Worm (Caenorhabditis elegans) whole organism, L4 larva: Measurements from ENCODE around the gene R12C12.6.

Experiments
- F26F4.8 ChIP-seq: fragments of 200-800 bp; sonication (Bioruptor generic); conservative IDR thresholded peaks from 2 replicates; pipeline ENCODE4 v1.3.6; 2022; ENCODE audit warnings: missing genetic modification characterization, missing compliant biosample characterization
- Y5F2A.4 ChIP-seq: fragments of 200-800 bp; sonication (Bioruptor generic); optimal IDR thresholded peaks from 2 replicates; lab custom pipeline; 2018; ENCODE audit warnings: mild to moderate bottlenecking, missing genetic modification characterization, missing compliant biosample characterization
- aha-1 ChIP-seq: fragments of 150-350 bp; peaks from one replicate; lab custom pipeline; 2014; ENCODE audit warnings: missing biosample characterization, missing genetic modification characterization
- daf-16 ChIP-seq, 3 experiments: sonication (generic microtip); optimal IDR thresholded peaks; 2 replicates each; lab custom pipeline; 2016 to 2017; ENCODE audit warnings: missing genetic modification characterization in 3 of 3, missing genetic modification reagents in 3 of 3, mild to moderate bottlenecking in 2 of 3, missing compliant biosample characterization in 2 of 3, missing biosample characterization in 1 of 3, moderate library complexity in 1 of 3
- daf-19 ChIP-seq: fragments of 200-800 bp; sonication (Bioruptor generic); conservative IDR thresholded peaks from 2 replicates; pipeline ENCODE4 v1.3.6; 2022; ENCODE audit warnings: missing genetic modification characterization, missing compliant biosample characterization
- dmd-6 ChIP-seq: fragments of 200-800 bp; sonication (Bioruptor generic); IDR thresholded peaks from 2 replicates; pipeline ENCODE4 v1.3.6; 2022; ENCODE audit warnings: missing genetic modification reagents, missing genetic modification characterization, missing compliant biosample characterization
- duxl-1 ChIP-seq: sonication (generic microtip); optimal IDR thresholded peaks from 2 replicates; lab custom pipeline; 2016; ENCODE audit warnings: mild to moderate bottlenecking, missing genetic modification characterization, moderate library complexity, missing compliant biosample characterization; ENCODE audit not compliant: poor library complexity
- dve-1 ChIP-seq: sonication (generic microtip); optimal IDR thresholded peaks from 2 replicates; lab custom pipeline; 2017; ENCODE audit warnings: antibody characterized with exemption, mild to moderate bottlenecking, missing genetic modification characterization, missing compliant biosample characterization; ENCODE audit not compliant: insufficient read depth
- hlh-11 ChIP-seq: fragments of 200-800 bp; sonication (Bioruptor generic); optimal IDR thresholded peaks from 2 replicates; lab custom pipeline; 2018; ENCODE audit warnings: mild to moderate bottlenecking, missing genetic modification characterization, missing compliant biosample characterization
- hlh-30 ChIP-seq: sonication (generic microtip); optimal IDR thresholded peaks from 2 replicates; lab custom pipeline; 2017; ENCODE audit warnings: antibody characterized with exemption, mild to moderate bottlenecking, missing genetic modification characterization, missing compliant biosample characterization; ENCODE audit not compliant: insufficient read depth
- hmg-1.1 ChIP-seq: fragments of 200-800 bp; sonication (Bioruptor generic); IDR thresholded peaks from 2 replicates; pipeline ENCODE4 v1.3.6; 2022; ENCODE audit warnings: missing genetic modification reagents, missing genetic modification characterization, missing compliant biosample characterization
- lim-7 ChIP-seq: fragments of 200-800 bp; sonication (Bioruptor generic); IDR thresholded peaks from 2 replicates; pipeline ENCODE4 v1.3.6; 2022; ENCODE audit warnings: missing genetic modification characterization, missing compliant biosample characterization
- lin-1 ChIP-seq: fragments of 200-800 bp; sonication (Bioruptor generic); IDR thresholded peaks from 2 replicates; pipeline ENCODE4 v1.3.6; 2022; ENCODE audit warnings: missing genetic modification reagents, missing genetic modification characterization, missing compliant biosample characterization
- lin-29 ChIP-seq: fragments of 200-800 bp; sonication (Bioruptor generic); IDR thresholded peaks from 2 replicates; pipeline ENCODE4 v1.3.6; 2022; ENCODE audit warnings: missing genetic modification reagents, missing genetic modification characterization, missing compliant biosample characterization
- lir-3 ChIP-seq: sonication (generic microtip); optimal IDR thresholded peaks from 2 replicates; lab custom pipeline; 2016; ENCODE audit warnings: mild to moderate bottlenecking, missing genetic modification characterization, missing compliant biosample characterization
- lsy-2 ChIP-seq, 2 experiments: fragments of 150-350 bp in 1 of 2; sonication (generic microtip) in 1 of 2; optimal IDR thresholded peaks; 2 replicates each; lab custom pipeline; 2014 to 2017; ENCODE audit warnings: missing biosample characterization in 2 of 2, missing genetic modification characterization in 2 of 2
- mep-1 ChIP-seq: fragments of 150-350 bp; sonication (generic microtip); optimal IDR thresholded peaks from 3 replicates; lab custom pipeline; 2014; ENCODE audit warnings: missing biosample characterization, missing genetic modification characterization
- mes-2 ChIP-seq: sonication (generic microtip); optimal IDR thresholded peaks from 2 replicates; lab custom pipeline; 2016; ENCODE audit warnings: missing genotype, mild to moderate bottlenecking, missing genetic modification characterization, missing compliant biosample characterization; ENCODE audit not compliant: poor library complexity, severe bottlenecking
- nhr-10 ChIP-seq: fragments of 150-350 bp; optimal IDR thresholded peaks from 2 replicates; lab custom pipeline; 2014; ENCODE audit warnings: missing biosample characterization, missing genetic modification characterization
- nhr-111 ChIP-seq: fragments of 200-800 bp; sonication (Bioruptor generic); optimal IDR thresholded peaks from 2 replicates; lab custom pipeline; 2018; ENCODE audit warnings: mild to moderate bottlenecking, missing genetic modification characterization, missing compliant biosample characterization
- nhr-28 ChIP-seq: fragments of 150-350 bp; optimal IDR thresholded peaks from 2 replicates; lab custom pipeline; 2014; ENCODE audit warnings: missing biosample characterization, missing genetic modification characterization
- nhr-42 ChIP-seq: fragments of 200-800 bp; sonication (Bioruptor generic); IDR thresholded peaks from 2 replicates; pipeline ENCODE4 v1.3.6; 2022; ENCODE audit warnings: missing genetic modification characterization, missing compliant biosample characterization
- nhr-48 ChIP-seq: sonication (generic microtip); optimal IDR thresholded peaks from 2 replicates; lab custom pipeline; 2016; ENCODE audit warnings: mild to moderate bottlenecking, missing genetic modification characterization, missing compliant biosample characterization
- nhr-6 ChIP-seq: fragments of 150-350 bp; optimal IDR thresholded peaks from 2 replicates; lab custom pipeline; 2014; ENCODE audit warnings: missing biosample characterization, missing genetic modification characterization
- nhr-77 ChIP-seq: fragments of 150-350 bp; optimal IDR thresholded peaks from 2 replicates; lab custom pipeline; 2014; ENCODE audit warnings: missing biosample characterization, missing genetic modification characterization
- php-3 ChIP-seq: fragments of 200-800 bp; sonication (Bioruptor generic); IDR thresholded peaks from 2 replicates; pipeline ENCODE4 v1.3.6; 2022; ENCODE audit warnings: missing genetic modification reagents, missing genetic modification characterization, missing compliant biosample characterization
- pqm-1 ChIP-seq: sonication (generic microtip); optimal IDR thresholded peaks from 2 replicates; lab custom pipeline; 2017; ENCODE audit warnings: missing biosample characterization, missing genetic modification characterization
- sdz-12 ChIP-seq: fragments of 200-800 bp; sonication (Bioruptor generic); optimal IDR thresholded peaks from 2 replicates; lab custom pipeline; 2018; ENCODE audit warnings: mild to moderate bottlenecking, missing genetic modification characterization, missing compliant biosample characterization
- skn-1 ChIP-seq: fragments of 150-350 bp; optimal IDR thresholded peaks from 2 replicates; lab custom pipeline; 2014; ENCODE audit warnings: missing biosample characterization, missing genetic modification characterization
- tra-1 ChIP-seq: fragments of 200-800 bp; sonication (Bioruptor generic); IDR thresholded peaks from 2 replicates; pipeline ENCODE4 v1.3.6; 2022; ENCODE audit warnings: missing genetic modification reagents, missing genetic modification characterization, missing compliant biosample characterization
- unc-62 ChIP-seq, 3 experiments: fragments of 150-350 bp in 1 of 3; sonication (generic microtip); optimal IDR thresholded peaks in 2 of 3; peaks in 1 of 3; 1 replicate in 1 of 3; 2 replicates in 2 of 3; lab custom pipeline; 2014 to 2017; ENCODE audit warnings: missing biosample characterization in 3 of 3, missing genetic modification characterization in 3 of 3, missing genetic modification reagents in 3 of 3, missing genotype in 1 of 3
- zip-2 ChIP-seq: fragments of 150-350 bp; optimal IDR thresholded peaks from 2 replicates; lab custom pipeline; 2014; ENCODE audit warnings: missing biosample characterization, missing genetic modification characterization

Gene R12C12.6

ce11 chrII:6050120-6050519, 2.5 kb upstream of the R12C12.6 start, which contains the start of gene gldc-1:
Gene gldc-1, plus strand, starts transcription at chrII:6050420.
- TF ChIP-seq nhr-48 (tag; lab: Kevin White, UChicago) (peak; percentile 2), nhr-6 (tag; lab: Kevin White, UChicago) (no peak), daf-16 (GFP tag; optimal IDR thresholded peaks at IDR 0.05; lab: Kevin White, UChicago) (no peak), daf-16 (tag; optimal IDR thresholded peaks at IDR 0.05; lab: Kevin White, UChicago) (peak; percentile 29), lir-3 (tag; lab: Kevin White, UChicago) (no peak), zip-2 (no peak), dmd-6 (GFP tag; lab: Robert Waterston, UW) (peak; percentile 47), skn-1 (tag; lab: Kevin White, UChicago) (no peak)

ce11 chrII:6049546-6049945, 1.9 kb upstream of the R12C12.6 start:
- TF ChIP-seq hlh-11 (tag; lab: Kevin White, UChicago) (peak; percentile 62), sdz-12 (GFP tag; lab: Kevin White, UChicago) (no peak), pqm-1 (tag; lab: Kevin White, UChicago) (peak; percentile 83), aha-1 (tag; lab: Kevin White, UChicago) (no peak), daf-16 (GFP tag; optimal IDR thresholded peaks at IDR 0.05; lab: Kevin White, UChicago) (no peak), daf-16 (tag; optimal IDR thresholded peaks at IDR 0.05; lab: Kevin White, UChicago) (peak; percentile 39), duxl-1 (tag; lab: Kevin White, UChicago) (no peak), dmd-6 (GFP tag; lab: Robert Waterston, UW) (peak; percentile 71), nhr-28 (tag; lab: Kevin White, UChicago) (peak; percentile 82), nhr-10 (tag; lab: Kevin White, UChicago) (peak; percentile 22), zip-2 (no peak), nhr-42 (GFP tag; lab: Robert Waterston, UW) (no peak), php-3 (GFP tag; lab: Robert Waterston, UW) (peak; percentile 54; the same call in 1 of the 2 replicates), F26F4.8 (GFP tag; lab: Robert Waterston, UW) (no peak), nhr-48 (tag; lab: Kevin White, UChicago) (peak; percentile 26), dve-1 (tag; lab: Kevin White, UChicago) (peak; percentile 73), mes-2 (tag; lab: Kevin White, UChicago) (peak; percentile 5), lsy-2 (tag; optimal IDR thresholded peaks at IDR 0.05; lab: Kevin White, UChicago) (peak in 1 of 2 experiments; percentile 8), lin-1 (GFP tag; lab: Robert Waterston, UW) (0 out of 2 replicates have a peak, but pooled peaks have one; percentile 38), nhr-77 (tag; lab: Kevin White, UChicago) (peak; percentile 31)
- TF ChIP-seq, all 104 proteins: peak for 13

- TF ChIP-seq aha-1 (tag; lab: Kevin White, UChicago) (peak; percentile 54), hlh-30 (tag; lab: Kevin White, UChicago) (peak; percentile 13), mes-2 (tag; lab: Kevin White, UChicago) (peak; percentile 56), lim-7 (no peak), lin-29 (GFP tag; lab: Robert Waterston, UW) (no peak), unc-62 (GFP tag; optimal IDR thresholded peaks at IDR 0.05 in 1 of 2; lab: Kevin White, UChicago) (peak in 1 of 2 experiments; percentile 62), unc-62 (tag; optimal IDR thresholded peaks at IDR 0.05; lab: Kevin White, UChicago) (no peak), hmg-1.1 (GFP tag; lab: Robert Waterston, UW) (peak; percentile 46; the same call in 1 of the 2 replicates), lsy-2 (tag; optimal IDR thresholded peaks at IDR 0.05; lab: Kevin White, UChicago) (peak in 1 of 2 experiments; percentile 31)
Observed at ce11 chrII:6046023-6046631, 1.5 kb downstream of the R12C12.6 start.

DNA sequence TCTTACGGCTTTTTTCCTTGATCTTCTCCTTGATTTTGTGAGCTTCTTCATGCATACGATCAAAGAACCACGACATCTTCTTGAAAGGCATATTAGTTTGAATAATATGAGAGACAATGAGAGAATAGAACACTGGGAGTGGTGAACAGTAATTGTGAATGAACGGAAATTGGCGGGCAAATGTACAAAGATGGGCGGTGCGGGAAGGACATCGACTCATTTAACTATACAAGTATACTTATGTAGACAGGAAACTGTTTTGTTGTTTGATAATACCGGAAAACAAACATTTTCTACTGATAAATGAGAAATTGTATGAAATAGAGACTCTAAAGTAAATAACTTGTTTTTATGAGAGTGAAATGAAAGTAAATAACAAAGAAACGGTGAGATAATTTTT, 2.6 kb downstream of the R12C12.6 start, which contains the start of gene R12C12.5:
Gene R12C12.5, minus strand, starts transcription at position 101 of the 400 bp plus-strand sequence.
- TF ChIP-seq Y5F2A.4 (GFP tag; lab: Kevin White, UChicago) (no peak), tra-1 (GFP tag; lab: Robert Waterston, UW) (no peak), nhr-111 (GFP tag; lab: Kevin White, UChicago) (no peak), mep-1 (no peak), daf-19 (GFP tag; lab: Robert Waterston, UW) (no peak)
- TF ChIP-seq, all 104 proteins: peak for 0
